Worm (Caenorhabditis elegans): ENCODE results near the gene fbxa-94.
A peak's percentile ranks its signal among the peaks of the same experiment; 100 is the strongest.
"Not testable (repeated sequence)": the region's sequence is repeated elsewhere in the genome, so short reads cannot be mapped to it uniquely, and the experiment has no call there.

fbxa-94 gene

ce11 chrV:15585744-15586143, 13.0 kb downstream of the fbxa-94 start:
- TF ChIP-seq dox-1 (GFP tag; IDR thresholded peaks at IDR 0.05) (peak; percentile 18; the same call in 1 of the 2 replicates), hmg-1.2 (GFP tag; IDR thresholded peaks at IDR 0.05) (peak; percentile 71)

ce11 chrV:15590183-15590667, 17.5 kb downstream of the fbxa-94 start, which contains the start of gene F28F8.7:
F28F8.7 (minus strand) TSS chrV:15590617.
- TF ChIP-seq bed-2 (GFP tag; IDR thresholded peaks at IDR 0.05) = peak; percentile 90; the same call in 1 of the 2 replicates
- TF ChIP-seq chd-7 (tag; optimal IDR thresholded peaks at IDR 0.05) = peak; percentile 25
- TF ChIP-seq snpc-4 (GFP tag; optimal IDR thresholded peaks at IDR 0.05) = not testable (repeated sequence)
- TF ChIP-seq snpc-4 (tag; optimal IDR thresholded peaks at IDR 0.05) = peak in 2 of 4 experiments; percentile 63 to 82
- TF ChIP-seq lir-1 (GFP tag; conservative IDR thresholded peaks at IDR 0.05) = peak; percentile 63
- TF ChIP-seq cebp-2 (GFP tag; IDR thresholded peaks at IDR 0.05) = peak; percentile 95; the same call in 1 of the 2 replicates
- TF ChIP-seq madf-10 (tag; optimal IDR thresholded peaks at IDR 0.05) = peak; percentile 68
- TF ChIP-seq attf-3 (GFP tag; conservative IDR thresholded peaks at IDR 0.05) = peak; percentile 88
- TF ChIP-seq ekl-4 (GFP tag; IDR thresholded peaks at IDR 0.05) = peak; percentile 51; the same call in 1 of the 2 replicates
- peak; percentile 7 for TF ChIP-seq him-1 (tag; optimal IDR thresholded peaks at IDR 0.05)
- peak; percentile 41 for TF ChIP-seq ets-4 (GFP tag; optimal IDR thresholded peaks at IDR 0.05)
- peak; percentile 55 for TF ChIP-seq F22D6.2 (tag; optimal IDR thresholded peaks at IDR 0.05)
- peak; percentile 42 for TF ChIP-seq lsl-1 (GFP tag; optimal IDR thresholded peaks at IDR 0.05)
- peak; percentile 75 for TF ChIP-seq nhr-80 (tag; optimal IDR thresholded peaks at IDR 0.05)
- TF ChIP-seq B0336.3 (GFP tag; IDR thresholded peaks at IDR 0.05) = peak; percentile 77; the same call in 1 of the 2 replicates
- TF ChIP-seq F33H1.4 (GFP tag; IDR thresholded peaks at IDR 0.05) = peak; percentile 71
- TF ChIP-seq ztf-3 (GFP tag; optimal IDR thresholded peaks at IDR 0.05) = peak; percentile 46
- peak; percentile 38 for TF ChIP-seq somi-1 (GFP tag; optimal IDR thresholded peaks at IDR 0.05)
- peak; percentile 96 for TF ChIP-seq hmg-1.2 (GFP tag; IDR thresholded peaks at IDR 0.05)
- peak; percentile 51 to 85 for TF ChIP-seq let-607 (tag; optimal IDR thresholded peaks at IDR 0.05)
- peak; percentile 69; the same call in 1 of the 2 replicates for TF ChIP-seq madf-3 (GFP tag; IDR thresholded peaks at IDR 0.05)
- TF ChIP-seq dox-1 (GFP tag; IDR thresholded peaks at IDR 0.05) = peak; percentile 95
- TF ChIP-seq egl-44 (GFP tag; IDR thresholded peaks at IDR 0.05) = 0 out of 2 replicates have a peak, but pooled peaks have one; percentile 30
- peak; percentile 92 for TF ChIP-seq nfyb-1 (GFP tag; IDR thresholded peaks at IDR 0.05)
- peak; percentile 42 for TF ChIP-seq ztf-18 (tag; optimal IDR thresholded peaks at IDR 0.05)
- TF ChIP-seq hmg-20 (GFP tag; IDR thresholded peaks at IDR 0.05) = peak; percentile 44; the same call in 1 of the 2 replicates
- peak; percentile 74 for TF ChIP-seq cebp-1 (GFP tag; IDR thresholded peaks at IDR 0.05)
- TF ChIP-seq cebp-1 (tag; optimal IDR thresholded peaks at IDR 0.05) = peak; percentile 78
- TF ChIP-seq lin-40 (tag; optimal IDR thresholded peaks at IDR 0.05) = peak; percentile 69
- peak; percentile 91 for TF ChIP-seq Y53G8AR.9 (GFP tag; conservative IDR thresholded peaks at IDR 0.05)
- peak; percentile 81 for TF ChIP-seq repo-1 (tag; optimal IDR thresholded peaks at IDR 0.05)
- 0 out of 2 replicates have a peak, but pooled peaks have one; percentile 15 for TF ChIP-seq egrh-3 (GFP tag; IDR thresholded peaks at IDR 0.05)
- 0 out of 2 replicates have a peak, but pooled peaks have one; percentile 37 for TF ChIP-seq ztf-25 (GFP tag; IDR thresholded peaks at IDR 0.05)
- TF ChIP-seq Y95B8A.8 (GFP tag; IDR thresholded peaks at IDR 0.05) = peak; percentile 79
- peak; percentile 18 for TF ChIP-seq akir-1 (GFP tag; optimal IDR thresholded peaks at IDR 0.05)
- TF ChIP-seq ztf-26 (tag; optimal IDR thresholded peaks at IDR 0.05) = peak; percentile 44
- peak; percentile 45 for TF ChIP-seq Y79H2A.3 (GFP tag; conservative IDR thresholded peaks at IDR 0.05)
- 0 out of 2 replicates have a peak, but pooled peaks have one; percentile 25 for TF ChIP-seq egl-18 (GFP tag; IDR thresholded peaks at IDR 0.05)
- peak; percentile 79 for TF ChIP-seq ceh-100 (GFP tag; IDR thresholded peaks at IDR 0.05)
- peak; percentile 61 for TF ChIP-seq ZK185.1 (tag; optimal IDR thresholded peaks at IDR 0.05; ENCODE audit: poor library complexity, severe bottlenecking)
- TF ChIP-seq ztf-28 (GFP tag; IDR thresholded peaks at IDR 0.05) = peak; percentile 90
- peak; percentile 81 for TF ChIP-seq attf-5 (GFP tag; optimal IDR thresholded peaks at IDR 0.05)
- TF ChIP-seq lin-35 (GFP tag; optimal IDR thresholded peaks at IDR 0.05) = peak in 1 of 3 experiments; percentile 94
- peak; percentile 50 for TF ChIP-seq madf-6 (GFP tag; IDR thresholded peaks at IDR 0.05)
- TF ChIP-seq attf-6 (GFP tag; IDR thresholded peaks at IDR 0.05) = peak; percentile 48; the same call in 1 of the 2 replicates
